Worm (Caenorhabditis elegans) whole organism, midembryonic: ENCODE measurements around the gene M116.5.

ENCODE experiments used
- T22C8.4 ChIP-seq: fragments of 200-800 bp; sonication (Bioruptor generic); IDR thresholded peaks from 2 replicates; pipeline ENCODE4 v1.3.6; 2022; ENCODE audit warnings: missing genetic modification characterization, missing compliant biosample characterization
- cog-1 ChIP-seq: sonication (generic microtip); optimal IDR thresholded peaks from 2 replicates; lab custom pipeline; 2016; ENCODE audit warnings: missing genetic modification characterization, missing compliant biosample characterization
- flt-1 ChIP-seq: fragments of 200-800 bp; sonication (Bioruptor generic); IDR thresholded peaks from 2 replicates; pipeline ENCODE4 v1.3.6; 2022; ENCODE audit warnings: missing genetic modification characterization, missing compliant biosample characterization
- klf-2 ChIP-seq: fragments of 200-800 bp; sonication (Bioruptor generic); conservative IDR thresholded peaks from 2 replicates; pipeline ENCODE4 v1.3.6; 2022; ENCODE audit warnings: missing genetic modification reagents, missing genetic modification characterization, missing compliant biosample characterization
- med-1 ChIP-seq: sonication (generic microtip); optimal IDR thresholded peaks from 2 replicates; lab custom pipeline; 2017; ENCODE audit warnings: missing genetic modification characterization, mild to moderate bottlenecking, missing compliant biosample characterization, antibody characterized with exemption, missing genetic modification reagents; ENCODE audit not compliant: insufficient read depth
- ref-1 ChIP-seq: fragments of 200-800 bp; sonication (Bioruptor generic); conservative IDR thresholded peaks from 2 replicates; pipeline ENCODE4 v1.3.6; 2022; ENCODE audit warnings: missing genetic modification reagents, missing genetic modification characterization, missing compliant biosample characterization
- tab-1 ChIP-seq: fragments of 200-800 bp; sonication (Bioruptor generic); IDR thresholded peaks from 2 replicates; pipeline ENCODE4 v1.3.6; 2022; ENCODE audit warnings: missing genetic modification characterization, missing compliant biosample characterization
- ztf-23 ChIP-seq: fragments of 200-800 bp; sonication (Bioruptor generic); IDR thresholded peaks from 2 replicates; pipeline ENCODE4 v1.3.6; 2022; ENCODE audit warnings: missing genetic modification reagents, missing genetic modification characterization, missing compliant biosample characterization
- ztf-29 ChIP-seq: fragments of 200-800 bp; sonication (Bioruptor generic); IDR thresholded peaks from 2 replicates; pipeline ENCODE4 v1.3.6; 2022; ENCODE audit warnings: missing genetic modification reagents, missing genetic modification characterization, missing compliant biosample characterization

M116.5 gene

ce11 chrIV:8377501-8377900 lies 43.4 kb downstream of the M116.5 start, which contains the start of gene D2096.7:
TSS of gene D2096.7 (minus strand) at chrIV:8377630.
- no peak for TF ChIP-seq ztf-29 (GFP tag; lab: Robert Waterston, UW)

ce11 chrIV:8376923-8377322 lies 43.9 kb downstream of the M116.5 start:
- TF ChIP-seq klf-2 (GFP tag; lab: Robert Waterston, UW) (no peak), ztf-29 (GFP tag; lab: Robert Waterston, UW) (no peak), flt-1 (no peak), tab-1 (no peak), cog-1 (tag; lab: Kevin White, UChicago) (no peak), ztf-23 (GFP tag; lab: Robert Waterston, UW) (no peak), T22C8.4 (GFP tag; lab: Robert Waterston, UW) (no peak), med-1 (no peak), ref-1 (no peak)

ce11 chrIV:8375381-8375780 lies 45.5 kb downstream of the M116.5 start:
- TF ChIP-seq flt-1 (peak; percentile 96), ztf-29 (GFP tag; lab: Robert Waterston, UW) (peak; percentile 81; the same call in 1 of the 2 replicates), ztf-23 (GFP tag; lab: Robert Waterston, UW) (peak; percentile 93), tab-1 (peak; percentile 95), med-1 (peak; percentile 57), T22C8.4 (GFP tag; lab: Robert Waterston, UW) (peak; percentile 83), ref-1 (peak; percentile 78), cog-1 (tag; lab: Kevin White, UChicago) (peak; percentile 89), klf-2 (GFP tag; lab: Robert Waterston, UW) (0 out of 2 replicates have a peak, but pooled peaks have one; percentile 53)

- TF ChIP-seq tab-1 (no peak), med-1 (no peak), T22C8.4 (GFP tag; lab: Robert Waterston, UW) (no peak), cog-1 (tag; lab: Kevin White, UChicago) (no peak), ztf-29 (GFP tag; lab: Robert Waterston, UW) (no peak), ref-1 (no peak), ztf-23 (GFP tag; lab: Robert Waterston, UW) (no peak), klf-2 (GFP tag; lab: Robert Waterston, UW) (no peak), flt-1 (no peak)
Measured at ce11 chrIV:8369135-8369534, 51.7 kb downstream of the M116.5 start, which contains the start of gene D2096.6. TSS of gene D2096.6 (minus strand) at chrIV:8369235.

ce11 chrIV:8367887-8368286 lies 53.0 kb downstream of the M116.5 start:
- no peak for TF ChIP-seq T22C8.4 (GFP tag; lab: Robert Waterston, UW)
- no peak for TF ChIP-seq ztf-23 (GFP tag; lab: Robert Waterston, UW)
- no peak for TF ChIP-seq cog-1 (tag; lab: Kevin White, UChicago)

- TF ChIP-seq cog-1 (tag; lab: Kevin White, UChicago) (no peak), klf-2 (GFP tag; lab: Robert Waterston, UW) (no peak), flt-1 (no peak), tab-1 (no peak), ztf-29 (GFP tag; lab: Robert Waterston, UW) (no peak), med-1 (no peak), ref-1 (no peak), ztf-23 (GFP tag; lab: Robert Waterston, UW) (no peak), T22C8.4 (GFP tag; lab: Robert Waterston, UW) (no peak)
Measured at ce11 chrIV:8366295-8366694, 54.6 kb downstream of the M116.5 start, which contains the start of gene aagr-1. TSS of gene aagr-1 (plus strand) at chrIV:8366521.
